Worm (Caenorhabditis elegans): ENCODE results near the gene swan-1.

ce11 chrV:13803902-13804301 lies 3.1 kb downstream of the swan-1 start, which contains the start of gene swan-2:
- TF ChIP-seq egl-27 (tag; optimal IDR thresholded peaks at IDR 0.05) (no peak), nhr-11 (tag; optimal IDR thresholded peaks at IDR 0.05) (no peak), nhr-21 (tag; optimal IDR thresholded peaks at IDR 0.05) (no peak), lsy-2 (tag; optimal IDR thresholded peaks at IDR 0.05) (no peak), nhr-6 (tag; optimal IDR thresholded peaks at IDR 0.05) (no peak), snpc-4 (tag; optimal IDR thresholded peaks at IDR 0.05) (no peak), elt-3 (tag; optimal IDR thresholded peaks at IDR 0.05) (no peak), fos-1 (tag; optimal IDR thresholded peaks at IDR 0.05) (no peak), skn-1 (tag; optimal IDR thresholded peaks at IDR 0.05) (no peak), unc-62 (GFP tag; optimal IDR thresholded peaks at IDR 0.05) (no peak)
